Worm (Caenorhabditis elegans) whole organism, young adult: ENCODE data around the gene unc-76.
"Not testable (repeated sequence)": the region's sequence is repeated elsewhere in the genome, so short reads cannot be mapped to it uniquely, and the experiment has no call there.

Source experiments
- B0035.1 ChIP-seq: sonication (generic microtip); optimal IDR thresholded peaks from 2 replicates; lab custom pipeline; 2016; ENCODE audit warnings: missing genetic modification characterization, mild to moderate bottlenecking, missing compliant biosample characterization, missing genotype, missing genetic modification reagents
- B0261.1 ChIP-seq: sonication (generic microtip); optimal IDR thresholded peaks from 2 replicates; lab custom pipeline; 2016; ENCODE audit warnings: mild to moderate bottlenecking, missing genetic modification characterization, moderate library complexity, missing compliant biosample characterization
- C06A6.2 ChIP-seq: fragments of 200-800 bp; sonication (Bioruptor generic); conservative IDR thresholded peaks from 2 replicates; pipeline ENCODE4 v1.3.6; 2022; ENCODE audit warnings: missing genetic modification characterization, missing compliant biosample characterization
- D2030.7 ChIP-seq: fragments of 200-800 bp; sonication (Bioruptor generic); IDR thresholded peaks from 2 replicates; pipeline ENCODE4 v1.3.6; 2022; ENCODE audit warnings: missing genetic modification reagents, missing genetic modification characterization, missing compliant biosample characterization
- F10E7.11 ChIP-seq: sonication (generic microtip); optimal IDR thresholded peaks from 2 replicates; lab custom pipeline; 2017; ENCODE audit warnings: mild to moderate bottlenecking, missing genetic modification characterization, moderate library complexity, missing compliant biosample characterization
- F23B12.7 ChIP-seq: sonication (generic microtip); optimal IDR thresholded peaks from 2 replicates; lab custom pipeline; 2017; ENCODE audit warnings: missing genetic modification characterization, mild to moderate bottlenecking, missing compliant biosample characterization, antibody characterized with exemption, moderate library complexity; ENCODE audit not compliant: insufficient read depth
- F49E8.2 ChIP-seq: sonication (generic microtip); optimal IDR thresholded peaks from 3 replicates; lab custom pipeline; 2017; ENCODE audit warnings: missing genetic modification characterization, mild to moderate bottlenecking, missing compliant biosample characterization, antibody characterized with exemption, moderate library complexity; ENCODE audit not compliant: insufficient read depth
- F55B11.4 ChIP-seq: sonication (generic microtip); optimal IDR thresholded peaks from 2 replicates; lab custom pipeline; 2016; ENCODE audit warnings: missing compliant biosample characterization, missing genetic modification characterization, borderline replicate concordance; ENCODE audit not compliant: insufficient read depth
- T07F8.4 ChIP-seq: sonication (generic microtip); optimal IDR thresholded peaks from 2 replicates; lab custom pipeline; 2016; ENCODE audit warnings: mild to moderate bottlenecking, missing genetic modification characterization, moderate library complexity, missing compliant biosample characterization
- attf-3 ChIP-seq: fragments of 200-800 bp; sonication (Bioruptor generic); conservative IDR thresholded peaks from 2 replicates; pipeline ENCODE4 v1.3.6; 2022; ENCODE audit warnings: missing genetic modification reagents, missing genetic modification characterization, missing compliant biosample characterization
- cebp-1 ChIP-seq, 2 experiments: fragments of 200-800 bp in 1 of 2; sonication (Bioruptor generic) in 1 of 2; sonication (generic microtip) in 1 of 2; IDR thresholded peaks in 1 of 2; optimal IDR thresholded peaks in 1 of 2; 2 replicates each; pipeline versions ENCODE4 v1.3.6 to Lab custom; 2017 to 2022; ENCODE audit warnings: missing compliant biosample characterization in 2 of 2, missing genetic modification characterization in 2 of 2, mild to moderate bottlenecking in 1 of 2, missing genetic modification reagents in 1 of 2, moderate library complexity in 1 of 2
- ceh-79 ChIP-seq: sonication (generic microtip); optimal IDR thresholded peaks from 2 replicates; lab custom pipeline; 2017; ENCODE audit warnings: mild to moderate bottlenecking, missing genetic modification characterization, missing compliant biosample characterization
- dox-1 ChIP-seq: fragments of 200-800 bp; sonication (Bioruptor generic); IDR thresholded peaks from 2 replicates; pipeline ENCODE4 v1.3.6; 2022; ENCODE audit warnings: missing genetic modification reagents, missing genetic modification characterization, missing compliant biosample characterization
- dpff-1 ChIP-seq: sonication (generic microtip); optimal IDR thresholded peaks from 2 replicates; lab custom pipeline; 2017; ENCODE audit warnings: mild to moderate bottlenecking, missing genetic modification characterization, missing compliant biosample characterization
- dpl-1 ChIP-seq: fragments of 150-350 bp; optimal IDR thresholded peaks from 2 replicates; lab custom pipeline; 2014; ENCODE audit warnings: missing biosample characterization, missing genetic modification reagents, missing genetic modification characterization
- egrh-3 ChIP-seq: fragments of 200-800 bp; sonication (Bioruptor generic); IDR thresholded peaks from 2 replicates; pipeline ENCODE4 v1.3.6; 2022; ENCODE audit warnings: missing genetic modification reagents, missing genetic modification characterization, missing compliant biosample characterization
- hlh-12 ChIP-seq: sonication (generic microtip); optimal IDR thresholded peaks from 2 replicates; lab custom pipeline; 2016; ENCODE audit warnings: missing genetic modification characterization, missing compliant biosample characterization
- hlh-26 ChIP-seq: fragments of 200-800 bp; sonication (Bioruptor generic); conservative IDR thresholded peaks from 2 replicates; pipeline ENCODE4 v1.3.6; 2022; ENCODE audit warnings: missing genetic modification reagents, missing genetic modification characterization, missing compliant biosample characterization
- let-526 ChIP-seq: fragments of 200-800 bp; sonication (Bioruptor generic); IDR thresholded peaks from 2 replicates; pipeline ENCODE4 v1.3.6; 2022; ENCODE audit warnings: missing genetic modification reagents, missing genetic modification characterization, missing compliant biosample characterization
- lin-40 ChIP-seq: sonication (generic microtip); optimal IDR thresholded peaks from 2 replicates; lab custom pipeline; 2016; ENCODE audit warnings: missing genetic modification characterization, mild to moderate bottlenecking, missing compliant biosample characterization, missing genotype, missing genetic modification reagents
- madf-3 ChIP-seq: fragments of 200-800 bp; sonication (Bioruptor generic); IDR thresholded peaks from 2 replicates; pipeline ENCODE4 v1.3.6; 2022; ENCODE audit warnings: missing genetic modification reagents, missing genetic modification characterization, missing compliant biosample characterization
- madf-6 ChIP-seq: fragments of 200-800 bp; sonication (Bioruptor generic); IDR thresholded peaks from 2 replicates; pipeline ENCODE4 v1.3.6; 2022; ENCODE audit warnings: missing genetic modification reagents, missing genetic modification characterization, missing compliant biosample characterization
- madf-8 ChIP-seq: fragments of 200-800 bp; sonication (Bioruptor generic); conservative IDR thresholded peaks from 2 replicates; pipeline ENCODE4 v1.3.6; 2022; ENCODE audit warnings: missing genetic modification reagents, missing genetic modification characterization, missing compliant biosample characterization
- mel-28 ChIP-seq: sonication (generic microtip); optimal IDR thresholded peaks from 2 replicates; lab custom pipeline; 2016; ENCODE audit warnings: borderline replicate concordance, mild to moderate bottlenecking, missing genetic modification characterization, missing compliant biosample characterization
- nfya-2 ChIP-seq: fragments of 200-800 bp; sonication (Bioruptor generic); IDR thresholded peaks from 2 replicates; pipeline ENCODE4 v1.3.6; 2022; ENCODE audit warnings: missing genetic modification reagents, missing genetic modification characterization, missing compliant biosample characterization
- nhr-120 ChIP-seq: fragments of 200-800 bp; sonication (Bioruptor generic); IDR thresholded peaks from 2 replicates; pipeline ENCODE4 v1.3.6; 2022; ENCODE audit warnings: missing genetic modification characterization, missing compliant biosample characterization
- nhr-179 ChIP-seq: sonication (generic microtip); optimal IDR thresholded peaks from 2 replicates; lab custom pipeline; 2016; ENCODE audit warnings: mild to moderate bottlenecking, missing genetic modification characterization, missing compliant biosample characterization
- nhr-27 ChIP-seq: fragments of 200-800 bp; sonication (Bioruptor generic); optimal IDR thresholded peaks from 2 replicates; lab custom pipeline; 2018; ENCODE audit warnings: mild to moderate bottlenecking, missing genetic modification characterization, moderate library complexity, missing compliant biosample characterization
- nhr-90 ChIP-seq: sonication (generic microtip); optimal IDR thresholded peaks from 2 replicates; lab custom pipeline; 2016; ENCODE audit warnings: missing genotype, mild to moderate bottlenecking, missing genetic modification characterization, missing compliant biosample characterization
- rcor-1 ChIP-seq: fragments of 200-800 bp; sonication (Bioruptor generic); IDR thresholded peaks from 2 replicates; pipeline ENCODE4 v1.3.6; 2022; ENCODE audit warnings: missing genetic modification reagents, missing genetic modification characterization, missing compliant biosample characterization
- repo-1 ChIP-seq: sonication (generic microtip); optimal IDR thresholded peaks from 2 replicates; lab custom pipeline; 2017; ENCODE audit warnings: mild to moderate bottlenecking, missing genetic modification characterization, missing compliant biosample characterization
- snpc-1.1 ChIP-seq: sonication (generic microtip); optimal IDR thresholded peaks from 2 replicates; lab custom pipeline; 2017; ENCODE audit warnings: missing genetic modification characterization, mild to moderate bottlenecking, missing compliant biosample characterization, antibody characterized with exemption, moderate library complexity, missing genotype, missing genetic modification reagents; ENCODE audit not compliant: insufficient read depth
- tlf-1 ChIP-seq: fragments of 200-800 bp; sonication (Bioruptor generic); optimal IDR thresholded peaks from 2 replicates; lab custom pipeline; 2018; ENCODE audit warnings: mild to moderate bottlenecking, missing genetic modification characterization, missing compliant biosample characterization
- zfh-2 ChIP-seq: fragments of 200-800 bp; sonication (Bioruptor generic); conservative IDR thresholded peaks from 2 replicates; pipeline ENCODE4 v1.3.6; 2022; ENCODE audit warnings: missing genetic modification reagents, missing genetic modification characterization, missing compliant biosample characterization
- zim-3 ChIP-seq: sonication (generic microtip); optimal IDR thresholded peaks from 2 replicates; lab custom pipeline; 2017; ENCODE audit warnings: mild to moderate bottlenecking, missing genetic modification characterization, moderate library complexity, missing compliant biosample characterization
- ztf-22 ChIP-seq: fragments of 200-800 bp; sonication (Bioruptor generic); optimal IDR thresholded peaks from 2 replicates; lab custom pipeline; 2018; ENCODE audit warnings: mild to moderate bottlenecking, missing genetic modification characterization, moderate library complexity, missing compliant biosample characterization
- ztf-3 ChIP-seq: fragments of 200-800 bp; sonication (Bioruptor generic); optimal IDR thresholded peaks from 2 replicates; lab custom pipeline; 2018; ENCODE audit warnings: mild to moderate bottlenecking, missing genetic modification characterization, missing compliant biosample characterization

Gene unc-76

DNA sequence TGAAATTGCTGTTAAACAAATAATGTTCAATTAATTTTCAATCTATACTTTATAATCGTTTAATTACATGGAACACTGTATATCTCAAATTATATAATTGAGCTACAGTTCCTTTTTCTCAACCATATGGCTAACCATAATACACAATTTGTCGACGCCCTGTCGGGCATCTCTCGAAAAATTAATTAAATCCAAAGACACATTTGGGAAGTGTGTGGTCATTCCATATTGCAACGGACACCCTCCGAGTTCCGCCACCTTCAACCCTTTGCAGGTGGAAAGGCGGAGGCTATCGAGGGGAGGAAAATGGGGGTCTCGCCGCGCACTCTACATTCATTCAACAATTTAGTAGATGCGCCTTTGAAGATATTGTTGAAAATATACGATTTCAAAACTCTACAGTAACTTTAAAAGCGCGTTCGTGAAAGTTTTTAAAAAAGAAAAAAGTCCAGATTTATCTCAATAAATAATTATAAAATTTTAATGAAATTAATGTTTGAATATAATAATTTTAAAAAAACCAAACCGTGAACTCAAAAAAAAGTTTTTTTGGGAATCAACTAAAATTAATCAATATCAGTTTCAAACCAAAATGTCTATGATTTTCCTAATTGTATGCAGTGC, 42.6 kb upstream of the unc-76 start, which contains the start of gene F14H8.8 (continued):
- no peak for TF ChIP-seq F10E7.11
- peak; percentile 64 for TF ChIP-seq F49E8.2 (tag; lab: Kevin White, UChicago)
- no peak for TF ChIP-seq egrh-3
- TF ChIP-seq nhr-90 (tag; lab: Kevin White, UChicago) = no peak
- TF ChIP-seq dpl-1 (GFP tag; lab: Kevin White, UChicago) = no peak
- peak; percentile 14 for TF ChIP-seq B0261.1 (tag; lab: Kevin White, UChicago)
- no peak for TF ChIP-seq T07F8.4 (tag; lab: Kevin White, UChicago)
- TF ChIP-seq nhr-120 (GFP tag; lab: Robert Waterston, UW) = no peak
- TF ChIP-seq tlf-1 (GFP tag; lab: Kevin White, UChicago) = peak; percentile 30
- TF ChIP-seq D2030.7 (GFP tag; lab: Robert Waterston, UW) = peak; percentile 73
- no peak for TF ChIP-seq lin-40
- TF ChIP-seq F55B11.4 (tag; lab: Kevin White, UChicago) = no peak
- TF ChIP-seq ztf-22 (GFP tag; lab: Kevin White, UChicago) = no peak
- no peak for TF ChIP-seq cebp-1 (GFP tag; IDR thresholded peaks at IDR 0.05; lab: Robert Waterston, UW)
- no peak for TF ChIP-seq cebp-1 (tag; optimal IDR thresholded peaks at IDR 0.05; lab: Kevin White, UChicago)
- TF ChIP-seq hlh-26 (GFP tag; lab: Robert Waterston, UW) = no peak
- TF ChIP-seq dpff-1 (tag; lab: Kevin White, UChicago) = no peak
- TF ChIP-seq let-526 (GFP tag; lab: Robert Waterston, UW) = no peak
- TF ChIP-seq zfh-2 = no peak
- peak; percentile 33 for TF ChIP-seq F23B12.7 (tag; lab: Kevin White, UChicago)
- no peak for TF ChIP-seq nhr-179
- no peak for TF ChIP-seq madf-3 (GFP tag; lab: Robert Waterston, UW)
- TF ChIP-seq madf-8 (GFP tag; lab: Robert Waterston, UW) = peak; percentile 29; the same call in 1 of the 2 replicates
- no peak for TF ChIP-seq nfya-2 (GFP tag; lab: Robert Waterston, UW)
- TF ChIP-seq snpc-1.1 = peak; percentile 97
- no peak for TF ChIP-seq ceh-79 (tag; lab: Kevin White, UChicago)
- no peak for TF ChIP-seq zim-3
- no peak for TF ChIP-seq B0035.1 (tag; lab: Kevin White, UChicago)
- TF ChIP-seq dox-1 (GFP tag; lab: Robert Waterston, UW) = peak; percentile 79
- peak; percentile 88 for TF ChIP-seq madf-6 (GFP tag; lab: Robert Waterston, UW)
- TF ChIP-seq hlh-12 (tag; lab: Kevin White, UChicago) = no peak
- TF ChIP-seq mel-28 (tag; lab: Kevin White, UChicago) = no peak
- no peak for TF ChIP-seq ztf-3 (GFP tag; lab: Kevin White, UChicago)
- no peak for TF ChIP-seq attf-3 (GFP tag; lab: Robert Waterston, UW)
- no peak for TF ChIP-seq C06A6.2
- peak; percentile 80 for TF ChIP-seq rcor-1 (GFP tag; lab: Robert Waterston, UW)

DNA sequence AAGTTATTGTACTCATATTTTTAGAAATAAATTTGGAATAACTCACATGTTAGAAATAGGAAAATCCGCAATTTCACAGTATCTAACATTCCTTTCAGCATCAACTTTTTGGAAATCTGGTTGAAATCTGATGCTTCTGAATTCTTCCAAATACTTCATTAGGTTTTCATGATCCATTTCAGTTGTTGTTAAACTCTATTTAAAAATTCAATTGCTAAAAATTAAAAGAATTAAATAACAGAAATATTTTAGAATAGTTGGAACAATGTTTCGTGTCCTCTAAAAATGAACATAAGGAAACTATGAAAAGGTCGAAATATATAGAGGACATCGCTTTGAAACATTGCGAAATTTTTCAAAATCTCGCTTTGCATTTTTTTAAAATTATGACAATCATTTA, 40.2 kb upstream of the unc-76 start, which contains the start of gene cng-1:
Gene cng-1, minus strand, starts transcription at position 101 of the 400 bp plus-strand sequence.
- TF ChIP-seq nhr-27 (tag; lab: Kevin White, UChicago); F10E7.11; repo-1 (tag; lab: Kevin White, UChicago): not testable (repeated sequence)
- TF ChIP-seq, all 124 proteins: peak for 0; not testable (repeated sequence) for 124
